Worm (Caenorhabditis elegans): ENCODE measurements around the gene F33G12.6.

F33G12.6 gene

DNA sequence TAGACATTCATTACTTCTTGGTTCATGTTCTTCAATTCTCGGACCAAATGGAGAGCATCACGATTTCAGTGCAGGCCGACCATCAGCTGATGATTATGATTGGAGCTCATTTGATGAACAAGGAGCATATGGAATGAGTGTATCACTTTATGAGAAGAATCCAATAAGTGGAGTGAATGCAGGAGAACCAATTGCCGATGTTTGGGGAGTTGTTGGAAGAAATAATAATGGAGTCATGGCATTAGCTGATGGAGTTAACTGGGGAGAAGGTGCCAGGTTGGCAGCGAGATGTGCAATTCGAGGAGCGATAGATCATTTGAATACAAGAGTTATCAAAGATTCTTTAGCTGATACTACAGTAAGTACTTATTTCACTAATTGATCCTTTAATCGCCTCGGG is 1.1 kb downstream of the F33G12.6 start:
- TF ChIP-seq aly-2 (tag; optimal IDR thresholded peaks at IDR 0.05) (no peak), zag-1 (tag; optimal IDR thresholded peaks at IDR 0.05) (no peak)

DNA sequence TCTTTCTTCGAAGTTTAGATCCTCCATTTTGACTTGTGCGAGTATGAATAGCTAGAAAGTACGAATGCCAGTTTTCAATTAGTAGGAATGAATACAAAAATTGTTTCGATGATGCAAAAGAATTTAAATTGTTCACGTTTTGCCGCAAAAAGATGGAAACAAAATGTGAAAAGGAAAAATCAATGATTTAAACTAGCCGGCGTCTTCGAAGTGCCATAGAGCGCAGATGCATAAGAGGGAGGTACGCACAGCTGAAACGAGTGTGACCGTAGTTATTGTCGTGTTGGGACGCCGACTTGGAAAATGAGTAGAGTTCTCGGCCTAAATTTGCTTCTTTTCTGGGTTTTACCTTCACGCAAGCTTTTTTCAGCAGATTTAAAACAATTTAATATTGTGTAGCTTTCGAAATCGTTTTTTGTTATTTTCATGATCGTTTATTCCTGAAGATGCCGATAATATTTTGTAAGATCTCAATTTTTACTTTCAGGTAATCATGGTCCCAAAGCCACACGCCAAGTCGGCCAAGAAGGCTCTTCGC is 5.5 kb downstream of the F33G12.6 start, which contains the start of the genes ify-1 and rpl-22:
Gene ify-1 (minus strand): TSS at position 51 of the 538 bp plus-strand sequence.
Gene rpl-22 (plus strand): TSS at position 488 of the 538 bp plus-strand sequence.
- TF ChIP-seq nhr-67 (tag; optimal IDR thresholded peaks at IDR 0.05) (no peak), snpc-4 (tag; optimal IDR thresholded peaks at IDR 0.05) (peak; percentile 96), ceh-9 (tag; optimal IDR thresholded peaks at IDR 0.05) (no peak), pqm-1 (tag; optimal IDR thresholded peaks at IDR 0.05) (peak; percentile 91), mml-1 (tag; optimal IDR thresholded peaks at IDR 0.05) (no peak), aly-2 (tag; optimal IDR thresholded peaks at IDR 0.05) (no peak), nhr-12 (tag; optimal IDR thresholded peaks at IDR 0.05) (no peak), elt-3 (tag; optimal IDR thresholded peaks at IDR 0.05) (no peak), fkh-2 (tag; optimal IDR thresholded peaks at IDR 0.05) (no peak), ztf-4 (tag; optimal IDR thresholded peaks at IDR 0.05) (peak; percentile 67), R02D3.7 (tag; optimal IDR thresholded peaks at IDR 0.05) (peak; percentile 84), zag-1 (tag; optimal IDR thresholded peaks at IDR 0.05) (no peak), eor-1 (tag; optimal IDR thresholded peaks at IDR 0.05) (no peak), fkh-10 (GFP tag; optimal IDR thresholded peaks at IDR 0.05) (peak; percentile 53), lin-39 (tag; optimal IDR thresholded peaks at IDR 0.05) (peak; percentile 96), daf-12 (tag; optimal IDR thresholded peaks at IDR 0.05) (no peak), lsy-12 (tag; optimal IDR thresholded peaks at IDR 0.05) (peak; percentile 78), elt-2 (tag; optimal IDR thresholded peaks at IDR 0.05) (peak; percentile 98), ceh-82 (tag; optimal IDR thresholded peaks at IDR 0.05) (peak; percentile 48), ZK546.5 (tag; optimal IDR thresholded peaks at IDR 0.05) (peak; percentile 37), ama-1 (optimal IDR thresholded peaks at IDR 0.05) (peak; percentile 90), mdl-1 (tag; optimal IDR thresholded peaks at IDR 0.05) (no peak), pha-4 (tag; optimal IDR thresholded peaks at IDR 0.05) (peak; percentile 99), tbx-2 (tag; optimal IDR thresholded peaks at IDR 0.05) (peak; percentile 57), sea-2 (GFP tag; optimal IDR thresholded peaks at IDR 0.05) (no peak), nhr-237 (tag; optimal IDR thresholded peaks at IDR 0.05) (no peak), nhr-76 (tag; optimal IDR thresholded peaks at IDR 0.05) (peak; percentile 11), nhr-77 (tag; optimal IDR thresholded peaks at IDR 0.05) (peak; percentile 13), nhr-28 (tag; optimal IDR thresholded peaks at IDR 0.05) (no peak), nhr-11 (tag; optimal IDR thresholded peaks at IDR 0.05) (peak; percentile 82), fos-1 (tag; optimal IDR thresholded peaks at IDR 0.05) (no peak), nhr-43 (tag; optimal IDR thresholded peaks at IDR 0.05; ENCODE audit: poor library complexity, severe bottlenecking) (peak; percentile 94), elt-1 (tag; optimal IDR thresholded peaks at IDR 0.05) (peak; percentile 47), hmg-11 (tag; optimal IDR thresholded peaks at IDR 0.05) (peak; percentile 86), egl-5 (tag; optimal IDR thresholded peaks at IDR 0.05) (peak; percentile 94), unc-39 (tag; optimal IDR thresholded peaks at IDR 0.05) (no peak), egl-27 (tag; optimal IDR thresholded peaks at IDR 0.05) (no peak), ztf-11 (tag; optimal IDR thresholded peaks at IDR 0.05) (no peak), nfya-1 (tag; optimal IDR thresholded peaks at IDR 0.05; ENCODE audit: insufficient read depth) (peak; percentile 99), ceh-16 (tag; optimal IDR thresholded peaks at IDR 0.05) (no peak), nhr-25 (tag; optimal IDR thresholded peaks at IDR 0.05) (peak; percentile 99), lin-15B (tag; optimal IDR thresholded peaks at IDR 0.05) (peak; percentile 98), skn-1 (tag; optimal IDR thresholded peaks at IDR 0.05) (peak; percentile 91), ceh-28 (tag; optimal IDR thresholded peaks at IDR 0.05) (peak; percentile 89), nhr-23 (tag; optimal IDR thresholded peaks at IDR 0.05) (peak; percentile 98), jun-1 (tag; optimal IDR thresholded peaks at IDR 0.05) (peak; percentile 77), unc-62 (GFP tag; optimal IDR thresholded peaks at IDR 0.05) (peak; percentile 58)

All from whole organism, L3 larva.